Worm (Caenorhabditis elegans) whole organism, L1 larva: ENCODE data around the gene R05H11.1.

Experiments used
- aly-2 ChIP-seq: fragments of 150-350 bp; optimal IDR thresholded peaks from 2 replicates; lab custom pipeline; 2014; ENCODE audit warnings: missing biosample characterization, missing genetic modification characterization
- ama-1 ChIP-seq: fragments of 150-350 bp; optimal IDR thresholded peaks from 2 replicates; lab custom pipeline; 2014
- ceh-8 ChIP-seq: fragments of 200-800 bp; sonication (Bioruptor generic); optimal IDR thresholded peaks from 2 replicates; lab custom pipeline; 2018; ENCODE audit warnings: mild to moderate bottlenecking, missing genetic modification characterization, moderate library complexity, missing compliant biosample characterization
- dsc-1 ChIP-seq: sonication (generic microtip); optimal IDR thresholded peaks from 2 replicates; lab custom pipeline; 2016; ENCODE audit warnings: mild to moderate bottlenecking, missing genetic modification characterization, missing compliant biosample characterization
- elt-3 ChIP-seq, 6 experiments: fragments of 150-350 bp in 1 of 6; sonication (generic microtip); optimal IDR thresholded peaks; 2 replicates each; lab custom pipeline; 2017 to 2018; ENCODE audit warnings: missing biosample characterization in 6 of 6, missing genetic modification characterization in 6 of 6, inconsistent platforms in 1 of 6
- fkh-8 ChIP-seq: sonication (generic microtip); optimal IDR thresholded peaks from 2 replicates; lab custom pipeline; 2016; ENCODE audit warnings: mild to moderate bottlenecking, missing genetic modification characterization, missing compliant biosample characterization
- nhr-84 ChIP-seq: sonication (generic microtip); optimal IDR thresholded peaks from 2 replicates; lab custom pipeline; 2017; ENCODE audit warnings: missing biosample characterization, missing genetic modification characterization
- nhr-85 ChIP-seq: sonication (generic microtip); peaks from one replicate; lab custom pipeline; 2016; ENCODE audit warnings: missing genetic modification characterization, inconsistent platforms, missing compliant biosample characterization
- pqm-1 ChIP-seq: sonication (generic microtip); optimal IDR thresholded peaks from 3 replicates; lab custom pipeline; 2017; ENCODE audit warnings: missing biosample characterization, missing genetic modification characterization
- snpc-4 ChIP-seq: fragments of 150-350 bp; optimal IDR thresholded peaks from 2 replicates; lab custom pipeline; 2014; ENCODE audit warnings: missing biosample characterization, missing genetic modification characterization
- sptf-1 ChIP-seq: fragments of 150-350 bp; optimal IDR thresholded peaks from 2 replicates; lab custom pipeline; 2014; ENCODE audit warnings: missing biosample characterization, missing genetic modification characterization
- unc-62 ChIP-seq: fragments of 150-350 bp; optimal IDR thresholded peaks from 2 replicates; lab custom pipeline; 2014; ENCODE audit warnings: missing biosample characterization, missing genetic modification reagents, missing genetic modification characterization
- zag-1 ChIP-seq: fragments of 150-350 bp; optimal IDR thresholded peaks from 2 replicates; lab custom pipeline; 2014; ENCODE audit warnings: missing biosample characterization, missing genetic modification characterization
- ztf-4 ChIP-seq: fragments of 150-350 bp; optimal IDR thresholded peaks from 2 replicates; lab custom pipeline; 2014; ENCODE audit warnings: missing biosample characterization, missing genetic modification characterization

DNA sequence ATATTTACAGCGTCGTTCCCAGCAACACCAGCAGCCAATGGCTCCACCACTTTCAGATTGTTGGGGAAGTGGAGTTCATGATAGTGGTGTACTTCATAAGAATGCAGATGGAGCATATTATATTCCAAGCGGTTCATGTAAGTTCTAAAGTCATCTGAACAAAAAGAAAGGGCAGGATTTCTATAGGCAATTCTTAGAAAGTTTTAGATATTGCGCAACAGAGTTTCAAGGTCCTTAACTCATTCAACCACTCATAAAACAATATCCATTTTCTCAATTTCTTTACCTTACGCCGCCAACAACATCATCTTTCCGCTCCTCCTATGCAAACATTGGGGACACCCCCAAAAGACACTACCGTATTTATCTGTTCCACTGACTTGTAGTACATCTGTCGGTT lies 35.9 kb downstream of the R05H11.1 start:
- TF ChIP-seq aly-2 (tag; lab: Kevin White, UChicago) (no peak), nhr-85 (tag; lab: Kevin White, UChicago) (no peak), unc-62 (GFP tag; lab: Kevin White, UChicago) (no peak), elt-3 (tag; optimal IDR thresholded peaks at IDR 0.05; lab: Kevin White, UChicago) (no peak), fkh-8 (tag; lab: Kevin White, UChicago) (no peak), ceh-8 (GFP tag; lab: Kevin White, UChicago) (no peak), ama-1 (lab: Kevin White, UChicago) (no peak), sptf-1 (tag; lab: Kevin White, UChicago) (no peak), snpc-4 (tag; lab: Kevin White, UChicago) (no peak), dsc-1 (tag; lab: Kevin White, UChicago) (no peak), zag-1 (tag; lab: Kevin White, UChicago) (no peak), nhr-84 (tag; lab: Kevin White, UChicago) (no peak), pqm-1 (tag; lab: Kevin White, UChicago) (no peak), ztf-4 (no peak)
